Fruit fly (Drosophila melanogaster): ENCODE measurements around the gene CG6885.

The CG6885 gene

dm6 chr3L:18767950-18768781, 23.9 kb downstream of the CG6885 start (continued):
- TF ChIP-seq CG31627 (GFP tag; optimal IDR thresholded peaks at IDR 0.05) (no peak), CG10669 (GFP tag; optimal IDR thresholded peaks at IDR 0.05) (no peak), CG8119 (GFP tag; IDR thresholded peaks at IDR 0.05) (no peak), Smox (GFP tag; optimal IDR thresholded peaks at IDR 0.05) (peak; percentile 24), Eip93F (GFP tag; optimal IDR thresholded peaks at IDR 0.05) (no peak), CG8319 (GFP tag; optimal IDR thresholded peaks at IDR 0.05) (no peak), Hr38 (GFP tag; optimal IDR thresholded peaks at IDR 0.05) (no peak), fd85E (GFP tag; optimal IDR thresholded peaks at IDR 0.05) (no peak), vri (GFP tag; optimal IDR thresholded peaks at IDR 0.05) (peak; percentile 23), CG11294 (GFP tag; IDR thresholded peaks at IDR 0.05) (no peak), OdsH (GFP tag; optimal IDR thresholded peaks at IDR 0.05) (peak; percentile 5), CG3919 (GFP tag; optimal IDR thresholded peaks at IDR 0.05) (no peak), dac (GFP tag; optimal IDR thresholded peaks at IDR 0.05) (no peak), Lpt (GFP tag; optimal IDR thresholded peaks at IDR 0.05) (no peak), CG1621 (tag; optimal IDR thresholded peaks at IDR 0.05) (no peak), lz (GFP tag; optimal IDR thresholded peaks at IDR 0.05) (peak; percentile 1), Eip75B (GFP tag; optimal IDR thresholded peaks at IDR 0.05) (no peak), CG10631 (GFP tag; optimal IDR thresholded peaks at IDR 0.05) (peak; percentile 14), Hr4 (GFP tag; optimal IDR thresholded peaks at IDR 0.05) (peak; percentile 26), CG15336 (GFP tag; IDR thresholded peaks at IDR 0.05) (0 out of 2 replicates have a peak, but pooled peaks have one; percentile 8), eg (GFP tag; IDR thresholded peaks at IDR 0.05) (no peak), CG34406 (GFP tag; optimal IDR thresholded peaks at IDR 0.05) (peak; percentile 39), dsx (GFP tag; optimal IDR thresholded peaks at IDR 0.05; ENCODE audit: poor library complexity, severe bottlenecking) (no peak), CG4318 (GFP tag; optimal IDR thresholded peaks at IDR 0.05) (peak; percentile 10), CG6854 (GFP tag; optimal IDR thresholded peaks at IDR 0.05) (no peak), CG7368 (GFP tag; optimal IDR thresholded peaks at IDR 0.05) (no peak), spab (GFP tag; optimal IDR thresholded peaks at IDR 0.05) (peak; percentile 2), CG32006 (GFP tag; optimal IDR thresholded peaks at IDR 0.05) (peak; percentile 69), Met (GFP tag; optimal IDR thresholded peaks at IDR 0.05) (peak; percentile 0), Ets21C (GFP tag; optimal IDR thresholded peaks at IDR 0.05) (no peak), fd59A (GFP tag; optimal IDR thresholded peaks at IDR 0.05) (no peak), salr (GFP tag; optimal IDR thresholded peaks at IDR 0.05) (peak in 1 of 2 experiments; percentile 17), CG8632 (GFP tag; optimal IDR thresholded peaks at IDR 0.05) (peak; percentile 32), Ets96B (tag; optimal IDR thresholded peaks at IDR 0.05) (no peak), CG6276 (GFP tag; optimal IDR thresholded peaks at IDR 0.05) (no peak), esn (GFP tag; optimal IDR thresholded peaks at IDR 0.05) (peak; percentile 34), Eip78C (GFP tag) (peak; percentile 29), Hr39 (GFP tag; optimal IDR thresholded peaks at IDR 0.05) (no peak), topi (GFP tag; optimal IDR thresholded peaks at IDR 0.05) (no peak), Sox15 (GFP tag; optimal IDR thresholded peaks at IDR 0.05) (no peak), CG6792 (GFP tag; optimal IDR thresholded peaks at IDR 0.05) (no peak)

Data from whole organism, prepupa.